Fruit fly (Drosophila melanogaster): ENCODE measurements around the gene Axn.

DNA sequence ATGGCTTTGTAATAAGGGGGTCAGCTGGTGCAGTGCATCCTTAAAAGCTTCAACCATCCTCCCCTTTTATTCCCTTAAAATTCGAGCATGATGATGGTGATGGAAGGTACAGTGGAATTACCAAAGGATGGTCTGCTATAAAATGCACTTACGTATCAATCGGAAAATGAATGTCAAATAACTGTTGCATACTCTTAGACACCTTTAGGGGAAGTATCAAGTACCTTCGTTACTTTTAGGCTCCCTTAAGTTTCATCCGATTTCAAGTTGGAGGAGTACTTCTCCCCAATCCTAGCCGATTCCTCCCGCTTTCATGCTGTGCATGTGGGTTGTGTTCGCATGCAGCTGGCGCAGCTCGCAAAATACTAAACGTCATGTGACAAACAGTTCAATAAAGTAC lies 47.6 kb downstream of the Axn start:
- TF ChIP-seq h (optimal IDR thresholded peaks at IDR 0.05), result no peak
- TF ChIP-seq CG9817 (tag; optimal IDR thresholded peaks at IDR 0.05), result no peak
- no peak for TF ChIP-seq wek (GFP tag; optimal IDR thresholded peaks at IDR 0.05)
- no peak for TF ChIP-seq ase (GFP tag; IDR thresholded peaks at IDR 0.05)
- TF ChIP-seq Hr78 (GFP tag; optimal IDR thresholded peaks at IDR 0.05), result no peak
- TF ChIP-seq Mrtf (GFP tag; IDR thresholded peaks at IDR 0.05), result no peak
- no peak for TF ChIP-seq Dp (GFP tag; optimal IDR thresholded peaks at IDR 0.05)
- no peak for TF ChIP-seq Ets65A (GFP tag)
- no peak for TF ChIP-seq p53 (GFP tag; optimal IDR thresholded peaks at IDR 0.05)
- TF ChIP-seq tgo (GFP tag; IDR thresholded peaks at IDR 0.05), result no peak
- TF ChIP-seq CG10654 (GFP tag; optimal IDR thresholded peaks at IDR 0.05), result no peak
- TF ChIP-seq CG17328 (GFP tag; IDR thresholded peaks at IDR 0.05), result no peak
- TF ChIP-seq vvl (GFP tag; IDR thresholded peaks at IDR 0.05), result no peak

Data from whole organism, embryonic.